Fruit fly (Drosophila melanogaster) whole organism, pupa: Measurements from ENCODE around the gene CG12009.

ENCODE experiments used
- CG10348 ChIP-seq: fragments of 200-800 bp; sonication (Bioruptor generic); IDR thresholded peaks from 2 replicates; pipeline ENCODE4 v1.3.6; 2022; ENCODE audit warnings: missing biosample characterization, missing genetic modification characterization
- CG12605 ChIP-seq: fragments of 200-800 bp; sonication (Bioruptor generic); IDR thresholded peaks from 2 replicates; pipeline ENCODE4 v1.3.6; 2022; ENCODE audit warnings: missing biosample characterization, missing genetic modification characterization
- CG13204 ChIP-seq: fragments of 200-800 bp; sonication (Bioruptor generic); optimal IDR thresholded peaks from 2 replicates; lab custom pipeline; 2018; ENCODE audit warnings: missing biosample characterization, mild to moderate bottlenecking, missing genetic modification characterization, moderate library complexity
- CG14655 ChIP-seq: fragments of 200-800 bp; sonication (Bioruptor generic); optimal IDR thresholded peaks from 3 replicates; lab custom pipeline; 2017; ENCODE audit warnings: mild to moderate bottlenecking, missing biosample characterization, missing genetic modification reagents, missing genetic modification characterization
- CG15710 ChIP-seq: fragments of 200-800 bp; sonication (Bioruptor generic); optimal IDR thresholded peaks from 2 replicates; lab custom pipeline; 2018; ENCODE audit warnings: missing biosample characterization, mild to moderate bottlenecking, missing genetic modification characterization, moderate library complexity
- CG17806 ChIP-seq: fragments of 200-800 bp; sonication (Bioruptor generic); optimal IDR thresholded peaks from 2 replicates; lab custom pipeline; 2018; ENCODE audit warnings: missing biosample characterization, mild to moderate bottlenecking, missing genetic modification characterization, moderate library complexity
- CG32121 ChIP-seq: fragments of 200-800 bp; sonication (Bioruptor generic); IDR thresholded peaks from 2 replicates; pipeline ENCODE4 v1.3.6; 2022; ENCODE audit warnings: missing biosample characterization, missing genetic modification characterization
- CG34367 ChIP-seq: fragments of 200-800 bp; sonication (Bioruptor generic); optimal IDR thresholded peaks from 2 replicates; lab custom pipeline; 2018; ENCODE audit warnings: missing biosample characterization, mild to moderate bottlenecking, missing genetic modification characterization
- CG4496 ChIP-seq: fragments of 200-800 bp; sonication (Bioruptor generic); IDR thresholded peaks from 3 replicates; pipeline ENCODE4 v1.3.6; 2022; ENCODE audit warnings: missing biosample characterization, missing genetic modification characterization
- CG8159 ChIP-seq: fragments of 200-800 bp; sonication (Bioruptor generic); optimal IDR thresholded peaks from 3 replicates; lab custom pipeline; 2018; ENCODE audit warnings: missing biosample characterization, mild to moderate bottlenecking, missing genetic modification characterization, moderate library complexity
- CG8301 ChIP-seq: fragments of 200-800 bp; sonication (Bioruptor generic); optimal IDR thresholded peaks from 2 replicates; lab custom pipeline; 2018; ENCODE audit warnings: missing biosample characterization, mild to moderate bottlenecking, missing genetic modification characterization
- CG9948 ChIP-seq: fragments of 200-800 bp; sonication (Bioruptor generic); optimal IDR thresholded peaks from 2 replicates; lab custom pipeline; 2018; ENCODE audit warnings: missing biosample characterization, mild to moderate bottlenecking, missing genetic modification characterization, moderate library complexity
- D1 ChIP-seq: fragments of 200-800 bp; sonication (Bioruptor generic); optimal IDR thresholded peaks from 2 replicates; lab custom pipeline; 2018; ENCODE audit warnings: missing biosample characterization, mild to moderate bottlenecking, missing genetic modification characterization, moderate library complexity
- EcR ChIP-seq: fragments of 200-800 bp; sonication (Bioruptor generic); optimal IDR thresholded peaks from 3 replicates; lab custom pipeline; 2019; ENCODE audit warnings: missing biosample characterization, missing genetic modification characterization, mild to moderate bottlenecking, moderate library complexity, missing genetic modification reagents
- Ets98B ChIP-seq: fragments of 200-800 bp; sonication (Bioruptor generic); IDR thresholded peaks from 2 replicates; pipeline ENCODE4 v1.3.6; 2022; ENCODE audit warnings: missing biosample characterization, missing genetic modification characterization
- Pif1A ChIP-seq: fragments of 200-800 bp; sonication (Bioruptor generic); optimal IDR thresholded peaks from 3 replicates; lab custom pipeline; 2016; ENCODE audit warnings: missing biosample characterization, missing genetic modification characterization
- Pif1B ChIP-seq: fragments of 200-800 bp; sonication (Bioruptor generic); optimal IDR thresholded peaks from 3 replicates; lab custom pipeline; 2016; ENCODE audit warnings: missing biosample characterization, missing genetic modification characterization
- Snoo ChIP-seq: fragments of 200-800 bp; sonication (Bioruptor generic); optimal IDR thresholded peaks from 3 replicates; lab custom pipeline; 2017; ENCODE audit warnings: missing biosample characterization, mild to moderate bottlenecking, missing genetic modification characterization, inconsistent platforms
- fd96Ca ChIP-seq: fragments of 200-800 bp; sonication (Bioruptor generic); IDR thresholded peaks from 3 replicates; pipeline ENCODE4 v1.3.6; 2022; ENCODE audit warnings: missing biosample characterization, missing genetic modification characterization
- gl ChIP-seq: fragments of 200-800 bp; sonication (Bioruptor generic); optimal IDR thresholded peaks from 2 replicates; lab custom pipeline; 2018; ENCODE audit warnings: missing biosample characterization, mild to moderate bottlenecking, missing genetic modification characterization
- rn ChIP-seq: fragments of 200-800 bp; sonication (Bioruptor generic); IDR thresholded peaks from 2 replicates; pipeline ENCODE4 v1.3.6; 2022; ENCODE audit warnings: missing biosample characterization, missing genetic modification characterization

Gene CG12009

dm6 chr3L:3334784-3335183, 43.5 kb downstream of the CG12009 start, which contains the start of gene CG14969:
Gene CG14969 (minus strand): TSS chr3L:3334978.
- TF ChIP-seq CG13204 (no peak), CG8159 (tag; lab: Kevin White, UChicago) (no peak), CG10348 (GFP tag; lab: Robert Waterston, UW) (no peak), CG14655 (GFP tag; lab: Kevin White, UChicago) (no peak), Snoo (tag; lab: Kevin White, UChicago) (no peak), Pif1A (GFP tag; lab: Kevin White, UChicago) (no peak), gl (no peak), CG9948 (tag; lab: Kevin White, UChicago) (no peak), Pif1B (GFP tag; lab: Kevin White, UChicago) (no peak), CG15710 (tag; lab: Kevin White, UChicago) (no peak), D1 (tag; lab: Kevin White, UChicago) (no peak), CG8301 (tag; lab: Kevin White, UChicago) (no peak), CG12605 (GFP tag; lab: Robert Waterston, UW) (no peak), CG4496 (no peak), CG32121 (GFP tag; lab: Robert Waterston, UW) (no peak), rn (GFP tag; lab: Robert Waterston, UW) (no peak), EcR (no peak)

dm6 chr3L:3335688-3336087, 44.4 kb downstream of the CG12009 start, which contains the start of gene Drsl1:
Gene Drsl1 (minus strand): TSS chr3L:3335788.
- TF ChIP-seq CG17806 (tag; lab: Kevin White, UChicago) = no peak
- no peak for TF ChIP-seq D1 (tag; lab: Kevin White, UChicago)
- TF ChIP-seq Pif1A (GFP tag; lab: Kevin White, UChicago) = no peak
- no peak for TF ChIP-seq CG9948 (tag; lab: Kevin White, UChicago)
- no peak for TF ChIP-seq Ets98B (GFP tag; lab: Robert Waterston, UW)
- TF ChIP-seq gl = no peak
- no peak for TF ChIP-seq CG14655 (GFP tag; lab: Kevin White, UChicago)
- TF ChIP-seq CG8159 (tag; lab: Kevin White, UChicago) = no peak
- no peak for TF ChIP-seq CG12605 (GFP tag; lab: Robert Waterston, UW)
- TF ChIP-seq fd96Ca (GFP tag; lab: Robert Waterston, UW) = no peak
- no peak for TF ChIP-seq CG15710 (tag; lab: Kevin White, UChicago)

- no peak for TF ChIP-seq Pif1B (GFP tag; lab: Kevin White, UChicago)
- no peak for TF ChIP-seq EcR
- peak; percentile 69 for TF ChIP-seq CG4496
- TF ChIP-seq Ets98B (GFP tag; lab: Robert Waterston, UW) = peak; percentile 55; the same call in 1 of the 2 replicates
- peak; percentile 33; the same call in 1 of the 3 replicates for TF ChIP-seq fd96Ca (GFP tag; lab: Robert Waterston, UW)
- no peak for TF ChIP-seq Pif1A (GFP tag; lab: Kevin White, UChicago)
- TF ChIP-seq rn (GFP tag; lab: Robert Waterston, UW) = peak; percentile 38; the same call in 1 of the 2 replicates
- peak; percentile 32; the same call in 1 of the 2 replicates for TF ChIP-seq CG32121 (GFP tag; lab: Robert Waterston, UW)
- TF ChIP-seq CG9948 (tag; lab: Kevin White, UChicago) = peak; percentile 17
- no peak for TF ChIP-seq CG8159 (tag; lab: Kevin White, UChicago)
- TF ChIP-seq CG15710 (tag; lab: Kevin White, UChicago) = peak; percentile 48
- peak; percentile 32 for TF ChIP-seq CG17806 (tag; lab: Kevin White, UChicago)
- TF ChIP-seq CG12605 (GFP tag; lab: Robert Waterston, UW) = peak; percentile 82
- TF ChIP-seq gl = peak; percentile 64
- TF ChIP-seq, all 21 proteins: peak for 10
Observed at dm6 chr3L:3336368-3337164, 45.3 kb downstream of the CG12009 start, which contains the start of the genes Drsl6 and kst. Gene Drsl6 (minus strand): TSS chr3L:3336418. Gene kst (plus strand): TSS chr3L:3336860.

dm6 chr3L:3337345-3337928, 46.2 kb downstream of the CG12009 start:
- TF ChIP-seq EcR (peak; percentile 17), CG14655 (GFP tag; lab: Kevin White, UChicago) (no peak)
- TF ChIP-seq, all 21 proteins: peak for 1

dm6 chr3L:3338028-3338855, 47.0 kb downstream of the CG12009 start:
- peak; percentile 35 for TF ChIP-seq CG13204
- peak; percentile 31 for TF ChIP-seq CG34367 (tag; lab: Kevin White, UChicago)
- TF ChIP-seq Ets98B (GFP tag; lab: Robert Waterston, UW) = no peak
- peak; percentile 27 for TF ChIP-seq CG8301 (tag; lab: Kevin White, UChicago)
- TF ChIP-seq Snoo (tag; lab: Kevin White, UChicago) = no peak
- peak; percentile 55 for TF ChIP-seq CG9948 (tag; lab: Kevin White, UChicago)
- peak; percentile 70 for TF ChIP-seq EcR
- TF ChIP-seq CG17806 (tag; lab: Kevin White, UChicago) = peak; percentile 43
- TF ChIP-seq CG14655 (GFP tag; lab: Kevin White, UChicago) = no peak
- TF ChIP-seq CG4496 = no peak; the same call in 2 of the 3 replicates
- peak; percentile 62 for TF ChIP-seq CG8159 (tag; lab: Kevin White, UChicago)
- TF ChIP-seq CG15710 (tag; lab: Kevin White, UChicago) = peak; percentile 70
